Worm (Caenorhabditis elegans) whole organism, L4 larva: ENCODE results near the gene T01C8.3.

Experiments
- T20F7.1 ChIP-seq: fragments of 200-800 bp; sonication (Bioruptor generic); optimal IDR thresholded peaks from 2 replicates; lab custom pipeline; 2018; ENCODE audit warnings: mild to moderate bottlenecking, missing genetic modification characterization, missing compliant biosample characterization
- hif-1 ChIP-seq, 2 experiments: sonication (generic microtip); optimal IDR thresholded peaks; 2 replicates each; lab custom pipeline; 2016 to 2017; ENCODE audit warnings: missing compliant biosample characterization in 2 of 2, missing genetic modification characterization in 2 of 2, missing genetic modification reagents in 2 of 2, missing genotype in 2 of 2, mild to moderate bottlenecking in 1 of 2
- jun-1 ChIP-seq: fragments of 150-350 bp; optimal IDR thresholded peaks from 2 replicates; lab custom pipeline; 2014; ENCODE audit warnings: missing biosample characterization, missing genetic modification reagents, missing genetic modification characterization
- nhr-111 ChIP-seq: fragments of 200-800 bp; sonication (Bioruptor generic); optimal IDR thresholded peaks from 2 replicates; lab custom pipeline; 2018; ENCODE audit warnings: mild to moderate bottlenecking, missing genetic modification characterization, missing compliant biosample characterization
- nhr-237 ChIP-seq: sonication (generic microtip); optimal IDR thresholded peaks from 2 replicates; lab custom pipeline; 2017; ENCODE audit warnings: missing biosample characterization, missing genetic modification characterization
- nhr-77 ChIP-seq: fragments of 150-350 bp; optimal IDR thresholded peaks from 2 replicates; lab custom pipeline; 2014; ENCODE audit warnings: missing biosample characterization, missing genetic modification characterization
- unc-62 ChIP-seq, 3 experiments: fragments of 150-350 bp in 1 of 3; sonication (generic microtip); optimal IDR thresholded peaks in 2 of 3; peaks in 1 of 3; 1 replicate in 1 of 3; 2 replicates in 2 of 3; lab custom pipeline; 2014 to 2017; ENCODE audit warnings: missing biosample characterization in 3 of 3, missing genetic modification characterization in 3 of 3, missing genetic modification reagents in 3 of 3, missing genotype in 1 of 3

- TF ChIP-seq hif-1 (tag; optimal IDR thresholded peaks at IDR 0.05; lab: Kevin White, UChicago) (no peak), T20F7.1 (no peak), nhr-111 (no peak), jun-1 (tag; lab: Kevin White, UChicago) (no peak), nhr-237 (tag; lab: Kevin White, UChicago) (no peak), nhr-77 (no peak), unc-62 (GFP tag; optimal IDR thresholded peaks at IDR 0.05 in 1 of 2; lab: Kevin White, UChicago) (no peak), unc-62 (tag; optimal IDR thresholded peaks at IDR 0.05; lab: Kevin White, UChicago) (no peak)
Observed at ce11 chrX:16816854-16817253, 33.8 kb upstream of the T01C8.3 start.
